Worm (Caenorhabditis elegans) whole organism, dauer: ENCODE data around the gene ugt-5.

Source experiments
- unc-62 ChIP-seq: sonication (generic microtip); optimal IDR thresholded peaks from 2 replicates; lab custom pipeline; 2017; ENCODE audit warnings: missing biosample characterization, missing genetic modification reagents, missing genetic modification characterization

ugt-5 gene

ce11 chrV:12800171-12800570 is 7.4 kb upstream of the ugt-5 start, which contains the start of gene ugt-3:
TSS of gene ugt-3 (minus strand) at chrV:12800271.
- TF ChIP-seq unc-62 (GFP tag; lab: Kevin White, UChicago) = no peak

ce11 chrV:12797992-12798391 is 5.2 kb upstream of the ugt-5 start, which contains the start of gene ugt-6:
TSS of gene ugt-6 (minus strand) at chrV:12798224.
- TF ChIP-seq unc-62 (GFP tag; lab: Kevin White, UChicago) = no peak

ce11 chrV:12796908-12797490 is 4.2 kb upstream of the ugt-5 start:
- no peak for TF ChIP-seq unc-62 (GFP tag; lab: Kevin White, UChicago)

ce11 chrV:12795927-12796326 is 3.2 kb upstream of the ugt-5 start:
- TF ChIP-seq unc-62 (GFP tag; lab: Kevin White, UChicago) = no peak

- TF ChIP-seq unc-62 (GFP tag; lab: Kevin White, UChicago) = no peak
These were observed 2.4 kb upstream of the ugt-5 start, which contains the start of gene ugt-4 for ce11 chrV:12795196-12795595. TSS of gene ugt-4 (minus strand) at chrV:12795336.

ce11 chrV:12790188-12790587 is 2.6 kb downstream of the ugt-5 start, which contains the start of gene srbc-43:
TSS of gene srbc-43 (minus strand) at chrV:12790518.
- no peak for TF ChIP-seq unc-62 (GFP tag; lab: Kevin White, UChicago)

ce11 chrV:12788451-12788850 is 4.3 kb downstream of the ugt-5 start, which contains the start of gene srbc-44:
TSS of gene srbc-44 (minus strand) at chrV:12788551.
- no peak for TF ChIP-seq unc-62 (GFP tag; lab: Kevin White, UChicago)

- no peak for TF ChIP-seq unc-62 (GFP tag; lab: Kevin White, UChicago)
These were observed 5.7 kb downstream of the ugt-5 start, which contains the start of gene fkb-4 for ce11 chrV:12787026-12787425. TSS of gene fkb-4 (minus strand) at chrV:12787126.

- no peak for TF ChIP-seq unc-62 (GFP tag; lab: Kevin White, UChicago)
These were observed 6.4 kb downstream of the ugt-5 start for ce11 chrV:12786340-12786739.

- no peak for TF ChIP-seq unc-62 (GFP tag; lab: Kevin White, UChicago)
These were observed 7.9 kb downstream of the ugt-5 start, which contains the start of gene sre-20 for ce11 chrV:12784861-12785260. TSS of gene sre-20 (minus strand) at chrV:12784961.

- TF ChIP-seq unc-62 (GFP tag; lab: Kevin White, UChicago) = no peak
These were observed 12.5 kb downstream of the ugt-5 start for ce11 chrV:12780248-12780647.

- no peak for TF ChIP-seq unc-62 (GFP tag; lab: Kevin White, UChicago)
These were observed 18.9 kb downstream of the ugt-5 start for ce11 chrV:12773852-12774251.

- TF ChIP-seq unc-62 (GFP tag; lab: Kevin White, UChicago) = no peak
These were observed 19.5 kb downstream of the ugt-5 start, which contains the start of gene ZC455.1 for ce11 chrV:12773222-12773621. TSS of gene ZC455.1 (plus strand) at chrV:12773522.

- TF ChIP-seq unc-62 (GFP tag; lab: Kevin White, UChicago) = no peak
These were observed 23.8 kb downstream of the ugt-5 start, which contains the start of gene srt-43 for ce11 chrV:12768946-12769345. TSS of gene srt-43 (plus strand) at chrV:12769246.

- TF ChIP-seq unc-62 (GFP tag; lab: Kevin White, UChicago) = no peak
These were observed 29.3 kb downstream of the ugt-5 start, which contains the start of the genes abcf-1 and scc-3 for ce11 chrV:12763291-12763995. TSS of gene abcf-1 (minus strand) at chrV:12763375. TSS of gene scc-3 (plus strand) at chrV:12763945.

ce11 chrV:12760913-12761312 is 31.9 kb downstream of the ugt-5 start, which contains the start of gene F18E2.15:
TSS of gene F18E2.15 (minus strand) at chrV:12761013.
- TF ChIP-seq unc-62 (GFP tag; lab: Kevin White, UChicago) = no peak
